Fruit fly (Drosophila melanogaster) whole organism, embryonic: Measurements from ENCODE around the gene CAH6.

Experiments used
- CG8290 ChIP-seq, 3 experiments: fragments of 200-800 bp; sonication (Bioruptor generic); optimal IDR thresholded peaks; 2 replicates each; lab custom pipeline; 2016 to 2019; ENCODE audit warnings: missing biosample characterization in 3 of 3, missing genetic modification characterization in 3 of 3, mild to moderate bottlenecking in 2 of 3, moderate library complexity in 1 of 3
- Rx ChIP-seq: fragments of 200-800 bp; sonication (Bioruptor generic); IDR thresholded peaks from 2 replicates; pipeline ENCODE4 v1.3.6; 2022; ENCODE audit warnings: missing biosample characterization, missing genetic modification characterization
- eyg ChIP-seq: fragments of 200-800 bp; sonication (Bioruptor generic); optimal IDR thresholded peaks from 3 replicates; lab custom pipeline; 2016; ENCODE audit warnings: missing biosample characterization, missing genetic modification characterization
- klu ChIP-seq: fragments of 200-800 bp; sonication (Bioruptor generic); IDR thresholded peaks from 2 replicates; pipeline ENCODE4 v1.3.6; 2022; ENCODE audit warnings: missing biosample characterization, missing genetic modification characterization

- TF ChIP-seq Rx (GFP tag; lab: Robert Waterston, UW) = no peak
- TF ChIP-seq CG8290 (GFP tag; optimal IDR thresholded peaks at IDR 0.05; lab: Kevin White, UChicago) = no peak
- no peak for TF ChIP-seq CG8290 (tag; optimal IDR thresholded peaks at IDR 0.05; lab: Kevin White, UChicago)
- TF ChIP-seq klu (GFP tag; lab: Robert Waterston, UW) = no peak
- no peak for TF ChIP-seq eyg (GFP tag; lab: Kevin White, UChicago)
Observed at dm6 chr3R:31245785-31246184, 11.6 kb upstream of the CAH6 start.
